Worm (Caenorhabditis elegans) whole organism, midembryonic: ENCODE measurements around the gene lit-1.

Experiments
- T22C8.4 ChIP-seq: fragments of 200-800 bp; sonication (Bioruptor generic); IDR thresholded peaks from 2 replicates; pipeline ENCODE4 v1.3.6; 2022; ENCODE audit warnings: missing genetic modification characterization, missing compliant biosample characterization
- cog-1 ChIP-seq: sonication (generic microtip); optimal IDR thresholded peaks from 2 replicates; lab custom pipeline; 2016; ENCODE audit warnings: missing genetic modification characterization, missing compliant biosample characterization
- flt-1 ChIP-seq: fragments of 200-800 bp; sonication (Bioruptor generic); IDR thresholded peaks from 2 replicates; pipeline ENCODE4 v1.3.6; 2022; ENCODE audit warnings: missing genetic modification characterization, missing compliant biosample characterization
- klf-2 ChIP-seq: fragments of 200-800 bp; sonication (Bioruptor generic); conservative IDR thresholded peaks from 2 replicates; pipeline ENCODE4 v1.3.6; 2022; ENCODE audit warnings: missing genetic modification reagents, missing genetic modification characterization, missing compliant biosample characterization
- med-1 ChIP-seq: sonication (generic microtip); optimal IDR thresholded peaks from 2 replicates; lab custom pipeline; 2017; ENCODE audit warnings: missing genetic modification characterization, mild to moderate bottlenecking, missing compliant biosample characterization, antibody characterized with exemption, missing genetic modification reagents; ENCODE audit not compliant: insufficient read depth
- ref-1 ChIP-seq: fragments of 200-800 bp; sonication (Bioruptor generic); conservative IDR thresholded peaks from 2 replicates; pipeline ENCODE4 v1.3.6; 2022; ENCODE audit warnings: missing genetic modification reagents, missing genetic modification characterization, missing compliant biosample characterization
- tab-1 ChIP-seq: fragments of 200-800 bp; sonication (Bioruptor generic); IDR thresholded peaks from 2 replicates; pipeline ENCODE4 v1.3.6; 2022; ENCODE audit warnings: missing genetic modification characterization, missing compliant biosample characterization
- ztf-23 ChIP-seq: fragments of 200-800 bp; sonication (Bioruptor generic); IDR thresholded peaks from 2 replicates; pipeline ENCODE4 v1.3.6; 2022; ENCODE audit warnings: missing genetic modification reagents, missing genetic modification characterization, missing compliant biosample characterization
- ztf-29 ChIP-seq: fragments of 200-800 bp; sonication (Bioruptor generic); IDR thresholded peaks from 2 replicates; pipeline ENCODE4 v1.3.6; 2022; ENCODE audit warnings: missing genetic modification reagents, missing genetic modification characterization, missing compliant biosample characterization

lit-1 gene

DNA sequence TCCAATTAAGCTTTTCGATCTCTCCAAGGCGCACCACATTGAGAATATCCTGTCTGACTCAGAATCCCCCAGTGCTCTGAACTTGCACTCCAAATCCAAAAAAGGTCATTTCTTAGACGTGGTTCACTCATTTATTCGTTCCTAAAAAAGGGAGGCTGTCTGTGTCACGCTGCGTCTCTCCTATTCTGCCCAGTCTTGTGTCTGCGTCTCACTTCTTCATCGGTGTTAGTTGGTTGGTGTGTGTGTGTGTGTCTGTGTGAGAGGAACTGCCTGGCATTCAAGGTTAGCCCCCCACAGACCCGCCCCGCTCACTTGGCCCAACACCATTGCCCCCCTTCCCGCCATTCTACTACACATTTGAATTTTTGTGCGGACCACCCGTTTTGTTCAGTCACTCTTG, 15.7 kb downstream of the lit-1 start:
- TF ChIP-seq ztf-29 (GFP tag; lab: Robert Waterston, UW) (no peak), T22C8.4 (GFP tag; lab: Robert Waterston, UW) (no peak), tab-1 (GFP tag; lab: Robert Waterston, UW) (0 out of 2 replicates have a peak, but pooled peaks have one; percentile 73), ztf-23 (GFP tag; lab: Robert Waterston, UW) (peak; percentile 55; the same call in 1 of the 2 replicates), ref-1 (GFP tag; lab: Robert Waterston, UW) (no peak), med-1 (GFP tag; lab: Kevin White, UChicago) (no peak), flt-1 (GFP tag; lab: Robert Waterston, UW) (peak; percentile 82)

DNA sequence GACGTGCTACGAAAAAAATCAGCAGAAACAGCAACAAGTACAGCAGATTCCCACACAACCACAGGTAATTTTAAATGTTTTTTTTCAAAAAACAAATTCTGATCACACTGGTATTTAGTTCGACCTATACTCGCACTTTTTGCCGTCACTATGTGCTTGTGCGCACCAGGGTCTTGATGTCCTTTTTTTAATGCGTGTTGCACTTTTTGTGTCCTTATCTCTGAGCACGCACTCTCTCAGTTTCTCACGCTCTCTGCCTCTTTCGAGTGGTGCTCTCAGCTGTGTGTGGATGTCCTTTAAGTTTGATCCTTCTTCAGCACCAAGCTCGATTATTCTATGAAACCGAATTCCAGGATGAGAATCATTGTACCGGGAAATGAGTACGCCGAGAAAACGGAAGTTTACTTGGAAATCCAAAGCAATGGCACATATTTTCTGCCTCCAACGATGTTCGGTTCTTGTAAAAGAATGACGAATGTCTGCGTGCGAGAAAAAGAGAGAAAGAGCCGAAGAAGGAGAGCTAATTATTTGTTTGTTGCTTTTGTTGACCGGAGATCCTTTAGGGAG, 16.7 kb downstream of the lit-1 start:
- TF ChIP-seq T22C8.4 (GFP tag; lab: Robert Waterston, UW) (no peak), cog-1 (tag; lab: Kevin White, UChicago) (no peak), flt-1 (GFP tag; lab: Robert Waterston, UW) (no peak), ref-1 (GFP tag; lab: Robert Waterston, UW) (no peak; the same call in 1 of the 2 replicates), tab-1 (GFP tag; lab: Robert Waterston, UW) (no peak), ztf-29 (GFP tag; lab: Robert Waterston, UW) (no peak), ztf-23 (GFP tag; lab: Robert Waterston, UW) (no peak), med-1 (GFP tag; lab: Kevin White, UChicago) (no peak), klf-2 (GFP tag; lab: Robert Waterston, UW) (no peak)

DNA sequence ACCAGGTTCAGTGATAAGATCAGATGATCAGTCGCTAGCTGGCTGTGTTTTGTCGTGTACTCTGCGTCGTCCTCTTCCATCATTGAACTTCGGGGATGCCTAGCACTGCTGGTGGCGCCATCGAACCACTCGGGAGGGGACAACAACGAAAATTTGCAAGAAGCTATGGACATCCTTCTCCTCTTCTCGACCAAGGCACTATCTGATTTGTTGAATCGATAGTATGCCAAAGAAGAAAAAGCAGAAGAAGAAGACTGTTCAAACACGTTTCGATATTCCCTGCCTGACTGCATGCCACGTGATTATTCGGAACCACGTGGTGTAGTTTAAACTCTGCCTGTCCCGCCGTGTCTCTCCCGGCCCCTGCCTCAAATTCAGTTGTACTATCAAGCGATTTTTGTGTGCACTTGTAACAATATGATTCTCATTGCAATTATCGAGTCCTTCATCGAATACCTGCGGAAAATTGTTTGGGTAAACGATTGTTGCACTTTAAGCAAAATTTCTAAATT, 17.5 kb downstream of the lit-1 start:
- no peak for TF ChIP-seq ref-1 (GFP tag; lab: Robert Waterston, UW)
- TF ChIP-seq klf-2 (GFP tag; lab: Robert Waterston, UW): no peak
- no peak for TF ChIP-seq med-1 (GFP tag; lab: Kevin White, UChicago)
- TF ChIP-seq cog-1 (tag; lab: Kevin White, UChicago): no peak
- TF ChIP-seq tab-1 (GFP tag; lab: Robert Waterston, UW): no peak
- no peak for TF ChIP-seq ztf-23 (GFP tag; lab: Robert Waterston, UW)
- TF ChIP-seq flt-1 (GFP tag; lab: Robert Waterston, UW): no peak
- TF ChIP-seq T22C8.4 (GFP tag; lab: Robert Waterston, UW): no peak
- no peak for TF ChIP-seq ztf-29 (GFP tag; lab: Robert Waterston, UW)

DNA sequence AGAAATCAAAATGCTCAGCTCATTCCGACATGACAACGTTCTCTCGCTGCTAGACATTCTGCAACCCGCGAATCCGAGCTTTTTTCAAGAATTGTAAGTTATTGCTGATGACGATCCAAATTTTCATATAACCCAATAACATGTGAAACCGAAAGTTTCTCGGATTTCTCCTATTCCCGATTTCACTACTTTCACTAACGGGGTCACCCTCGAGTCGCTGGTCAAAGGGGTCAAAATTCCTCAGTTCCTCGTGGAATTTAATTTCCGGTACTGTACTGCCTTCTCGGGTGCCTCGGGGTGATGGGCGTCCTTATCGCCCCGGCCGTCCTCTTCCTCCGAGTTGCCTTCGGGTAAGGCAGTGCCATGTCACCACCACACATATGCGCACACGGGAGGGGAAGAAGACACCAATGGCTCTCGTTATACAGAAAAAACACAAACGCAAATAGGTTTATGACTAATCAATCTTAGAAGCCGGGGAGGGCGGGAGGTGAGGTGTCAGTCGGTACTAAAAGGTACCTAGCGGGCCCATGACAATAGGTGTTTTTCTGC, 18.5 kb downstream of the lit-1 start:
- TF ChIP-seq flt-1 (GFP tag; lab: Robert Waterston, UW) (peak; percentile 55; the same call in 1 of the 2 replicates), cog-1 (tag; lab: Kevin White, UChicago) (peak; percentile 4), ref-1 (GFP tag; lab: Robert Waterston, UW) (no peak), med-1 (GFP tag; lab: Kevin White, UChicago) (no peak), klf-2 (GFP tag; lab: Robert Waterston, UW) (no peak), ztf-29 (GFP tag; lab: Robert Waterston, UW) (no peak), T22C8.4 (GFP tag; lab: Robert Waterston, UW) (no peak), tab-1 (GFP tag; lab: Robert Waterston, UW) (peak; percentile 59; the same call in 1 of the 2 replicates), ztf-23 (GFP tag; lab: Robert Waterston, UW) (no peak)

DNA sequence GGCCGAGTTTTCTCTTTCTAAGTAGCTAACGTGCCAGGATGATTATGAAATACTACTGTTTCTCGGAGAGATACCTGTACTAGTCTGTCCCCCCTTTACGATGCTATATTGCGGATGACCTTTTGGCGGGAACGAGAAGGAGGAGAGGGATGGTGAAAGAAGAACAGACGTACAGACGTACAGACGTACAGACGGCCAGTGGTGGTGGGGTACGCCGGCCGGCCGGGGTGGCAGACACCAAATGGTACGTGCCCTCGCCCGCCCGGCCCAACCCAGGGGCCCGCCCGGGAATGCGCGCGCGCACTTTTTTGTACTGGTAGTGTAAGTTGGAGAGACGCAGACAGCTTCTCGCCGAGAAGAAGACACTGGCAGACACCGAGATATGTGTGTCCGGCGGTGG, 19.3 kb downstream of the lit-1 start:
- TF ChIP-seq flt-1 (GFP tag; lab: Robert Waterston, UW) (peak; percentile 80), ref-1 (GFP tag; lab: Robert Waterston, UW) (no peak), cog-1 (tag; lab: Kevin White, UChicago) (peak; percentile 22), klf-2 (GFP tag; lab: Robert Waterston, UW) (no peak; the same call in 1 of the 2 replicates), T22C8.4 (GFP tag; lab: Robert Waterston, UW) (no peak), ztf-29 (GFP tag; lab: Robert Waterston, UW) (no peak), ztf-23 (GFP tag; lab: Robert Waterston, UW) (peak; percentile 48; the same call in 1 of the 2 replicates), med-1 (GFP tag; lab: Kevin White, UChicago) (no peak), tab-1 (GFP tag; lab: Robert Waterston, UW) (peak; percentile 73; the same call in 1 of the 2 replicates)

DNA sequence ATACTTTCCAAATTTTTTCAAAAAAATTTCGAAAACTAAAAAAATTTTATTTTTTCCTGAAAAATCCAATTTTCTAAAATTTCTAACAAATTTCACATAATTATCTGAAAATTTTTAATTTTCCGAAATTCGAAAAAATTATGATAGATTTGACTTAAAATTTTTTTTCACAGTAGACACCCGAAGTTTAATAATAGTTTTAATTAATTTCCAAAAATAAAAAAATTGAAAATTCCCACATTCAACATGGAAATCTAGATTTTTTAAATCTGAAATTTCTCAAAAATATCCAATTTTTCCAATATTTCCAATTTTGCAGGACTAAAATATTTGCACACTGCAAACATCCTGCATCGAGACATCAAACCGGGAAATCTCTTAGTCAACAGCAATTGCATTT, 20.2 kb downstream of the lit-1 start:
- TF ChIP-seq flt-1 (GFP tag; lab: Robert Waterston, UW): no peak
- TF ChIP-seq ref-1 (GFP tag; lab: Robert Waterston, UW): no peak
- no peak for TF ChIP-seq tab-1 (GFP tag; lab: Robert Waterston, UW)
- no peak for TF ChIP-seq klf-2 (GFP tag; lab: Robert Waterston, UW)
- TF ChIP-seq ztf-23 (GFP tag; lab: Robert Waterston, UW): no peak
- TF ChIP-seq med-1 (GFP tag; lab: Kevin White, UChicago): no peak

DNA sequence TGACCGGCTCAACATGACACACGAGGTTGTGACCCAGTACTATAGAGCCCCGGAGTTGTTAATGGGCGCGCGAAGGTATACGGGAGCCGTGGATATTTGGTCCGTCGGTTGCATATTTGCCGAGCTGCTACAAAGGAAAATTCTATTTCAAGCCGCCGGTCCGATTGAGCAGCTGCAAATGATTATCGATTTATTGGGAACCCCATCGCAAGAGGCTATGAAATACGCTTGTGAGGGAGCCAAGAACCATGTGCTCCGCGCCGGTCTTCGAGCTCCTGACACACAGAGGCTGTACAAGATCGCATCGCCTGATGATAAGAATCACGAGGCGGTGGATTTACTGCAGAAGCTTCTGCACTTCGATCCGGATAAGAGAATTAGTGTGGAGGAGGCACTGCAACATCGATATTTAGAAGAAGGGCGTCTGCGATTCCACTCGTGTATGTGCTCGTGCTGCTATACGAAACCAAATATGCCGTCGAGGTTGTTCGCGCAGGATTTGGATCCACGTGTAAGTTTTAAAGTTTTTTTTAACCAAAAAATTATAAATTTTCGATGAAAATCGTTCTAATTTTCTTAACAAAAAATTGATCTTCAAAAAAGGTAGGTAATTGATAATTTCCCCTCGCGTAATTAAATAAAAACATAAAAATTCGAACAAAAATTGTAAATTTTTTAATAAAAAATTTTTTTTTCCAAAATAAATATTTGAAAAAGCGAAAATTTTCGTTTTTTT, 20.8 kb downstream of the lit-1 start:
- TF ChIP-seq ztf-29 (GFP tag; lab: Robert Waterston, UW): no peak
- TF ChIP-seq klf-2 (GFP tag; lab: Robert Waterston, UW): no peak
- no peak for TF ChIP-seq ztf-23 (GFP tag; lab: Robert Waterston, UW)
- 0 out of 2 replicates have a peak, but pooled peaks have one; percentile 23 for TF ChIP-seq flt-1 (GFP tag; lab: Robert Waterston, UW)
- TF ChIP-seq med-1 (GFP tag; lab: Kevin White, UChicago): no peak
- no peak for TF ChIP-seq tab-1 (GFP tag; lab: Robert Waterston, UW)
- TF ChIP-seq ref-1 (GFP tag; lab: Robert Waterston, UW): no peak
- TF ChIP-seq cog-1 (tag; lab: Kevin White, UChicago): no peak
- TF ChIP-seq T22C8.4 (GFP tag; lab: Robert Waterston, UW): 0 out of 2 replicates have a peak, but pooled peaks have one; percentile 40
